Worm (Caenorhabditis elegans): ENCODE measurements around the gene mltn-1.

DNA sequence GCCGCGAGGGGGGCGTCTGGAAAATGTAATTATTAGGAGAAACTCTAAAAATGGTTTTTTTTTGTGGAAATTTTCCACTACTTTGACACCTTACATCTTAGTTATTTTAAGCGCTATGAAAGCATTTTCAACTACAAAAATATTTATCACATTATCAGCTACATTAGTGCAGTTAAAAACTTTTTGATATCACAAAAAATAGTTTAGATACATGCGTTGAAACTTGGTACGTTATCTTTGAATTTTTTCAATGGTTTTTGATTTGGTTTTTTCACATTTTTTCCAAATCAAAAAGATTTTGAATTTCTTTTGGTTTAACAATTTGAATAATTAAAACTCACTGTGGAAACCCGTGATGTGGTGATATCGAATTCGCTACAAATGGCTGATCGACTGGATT, 18.0 kb upstream of the mltn-1 start:
- TF ChIP-seq hlh-6 (tag; optimal IDR thresholded peaks at IDR 0.05): no peak
- TF ChIP-seq sox-2 (GFP tag; IDR thresholded peaks at IDR 0.05): no peak
- TF ChIP-seq ceh-30 (tag; optimal IDR thresholded peaks at IDR 0.05): no peak

Data from whole organism, late embryonic.